Worm (Caenorhabditis elegans) whole organism, L4 larva: ENCODE results near the gene spo-11.

Experiments used
- F44E2.7 ChIP-seq: fragments of 200-800 bp; sonication (Bioruptor generic); IDR thresholded peaks from 2 replicates; pipeline ENCODE4 v2.1.2; 2022; ENCODE audit warnings: missing genetic modification characterization, missing compliant biosample characterization
- F49E8.2 ChIP-seq: sonication (generic microtip); optimal IDR thresholded peaks from 2 replicates; lab custom pipeline; 2016; ENCODE audit warnings: missing compliant biosample characterization, mild to moderate bottlenecking, missing genetic modification characterization, borderline replicate concordance
- T20F7.1 ChIP-seq: fragments of 200-800 bp; sonication (Bioruptor generic); optimal IDR thresholded peaks from 2 replicates; lab custom pipeline; 2018; ENCODE audit warnings: mild to moderate bottlenecking, missing genetic modification characterization, missing compliant biosample characterization
- Y48G9A.11 ChIP-seq: fragments of 200-800 bp; sonication (Bioruptor generic); IDR thresholded peaks from 2 replicates; pipeline ENCODE4 v1.3.6; 2022; ENCODE audit warnings: missing genetic modification reagents, missing genetic modification characterization, missing compliant biosample characterization
- ZK337.2 ChIP-seq: fragments of 200-800 bp; sonication (Bioruptor generic); IDR thresholded peaks from 2 replicates; pipeline ENCODE4 v1.3.6; 2022; ENCODE audit warnings: missing genetic modification reagents, missing genetic modification characterization, missing compliant biosample characterization
- ZK546.5 ChIP-seq, 2 experiments: sonication (generic microtip); optimal IDR thresholded peaks; 2 replicates each; lab custom pipeline; 2017; ENCODE audit warnings: missing biosample characterization in 2 of 2, missing genetic modification characterization in 2 of 2
- arid-1 ChIP-seq: fragments of 200-800 bp; sonication (Bioruptor generic); conservative IDR thresholded peaks from 2 replicates; pipeline ENCODE4 v1.3.6; 2022; ENCODE audit warnings: missing genetic modification reagents, missing genetic modification characterization, missing compliant biosample characterization
- ceh-20 ChIP-seq: fragments of 200-800 bp; sonication (Bioruptor generic); IDR thresholded peaks from 2 replicates; pipeline ENCODE4 v1.3.6; 2022; ENCODE audit warnings: missing genetic modification reagents, missing genetic modification characterization, missing compliant biosample characterization
- ctbp-1 ChIP-seq: fragments of 200-800 bp; sonication (Bioruptor generic); IDR thresholded peaks from 2 replicates; pipeline ENCODE4 v1.3.6; 2022; ENCODE audit warnings: missing genetic modification reagents, missing genetic modification characterization, missing compliant biosample characterization
- daf-12 ChIP-seq: fragments of 150-350 bp; optimal IDR thresholded peaks from 2 replicates; lab custom pipeline; 2014; ENCODE audit warnings: missing biosample characterization, missing genetic modification reagents, missing genetic modification characterization
- daf-16 ChIP-seq, 3 experiments: sonication (generic microtip); optimal IDR thresholded peaks; 2 replicates each; lab custom pipeline; 2016 to 2017; ENCODE audit warnings: missing genetic modification characterization in 3 of 3, missing genetic modification reagents in 3 of 3, mild to moderate bottlenecking in 2 of 3, missing compliant biosample characterization in 2 of 3, missing biosample characterization in 1 of 3, moderate library complexity in 1 of 3
- daf-8 ChIP-seq: fragments of 200-800 bp; sonication (Bioruptor generic); IDR thresholded peaks from 2 replicates; pipeline ENCODE4 v1.3.6; 2022; ENCODE audit warnings: missing genetic modification characterization, missing compliant biosample characterization
- dmd-6 ChIP-seq: fragments of 200-800 bp; sonication (Bioruptor generic); IDR thresholded peaks from 2 replicates; pipeline ENCODE4 v1.3.6; 2022; ENCODE audit warnings: missing genetic modification reagents, missing genetic modification characterization, missing compliant biosample characterization
- dpl-1 ChIP-seq: fragments of 150-350 bp; optimal IDR thresholded peaks from 2 replicates; lab custom pipeline; 2014; ENCODE audit warnings: missing biosample characterization, missing genetic modification reagents, missing genetic modification characterization
- egl-27 ChIP-seq: sonication (generic microtip); optimal IDR thresholded peaks from 3 replicates; lab custom pipeline; 2017; ENCODE audit warnings: missing biosample characterization, missing genetic modification reagents, missing genetic modification characterization
- fkh-10 ChIP-seq: fragments of 150-350 bp; optimal IDR thresholded peaks from 2 replicates; lab custom pipeline; 2014; ENCODE audit warnings: missing biosample characterization, missing genetic modification reagents, missing genetic modification characterization
- gei-8 ChIP-seq: fragments of 200-800 bp; sonication (Bioruptor generic); optimal IDR thresholded peaks from 2 replicates; lab custom pipeline; 2018; ENCODE audit warnings: mild to moderate bottlenecking, missing genetic modification characterization, missing compliant biosample characterization
- hlh-30 ChIP-seq: sonication (generic microtip); optimal IDR thresholded peaks from 2 replicates; lab custom pipeline; 2017; ENCODE audit warnings: antibody characterized with exemption, mild to moderate bottlenecking, missing genetic modification characterization, missing compliant biosample characterization; ENCODE audit not compliant: insufficient read depth
- hmg-1.1 ChIP-seq: fragments of 200-800 bp; sonication (Bioruptor generic); IDR thresholded peaks from 2 replicates; pipeline ENCODE4 v1.3.6; 2022; ENCODE audit warnings: missing genetic modification reagents, missing genetic modification characterization, missing compliant biosample characterization
- lim-7 ChIP-seq: fragments of 200-800 bp; sonication (Bioruptor generic); IDR thresholded peaks from 2 replicates; pipeline ENCODE4 v1.3.6; 2022; ENCODE audit warnings: missing genetic modification characterization, missing compliant biosample characterization
- lin-13 ChIP-seq: fragments of 150-350 bp; optimal IDR thresholded peaks from 2 replicates; lab custom pipeline; 2014; ENCODE audit warnings: missing biosample characterization, missing genetic modification reagents, missing genetic modification characterization
- lin-38 ChIP-seq: fragments of 200-800 bp; sonication (Bioruptor generic); IDR thresholded peaks from 2 replicates; pipeline ENCODE4 v1.3.6; 2022; ENCODE audit warnings: missing genetic modification reagents, missing genetic modification characterization, missing compliant biosample characterization
- lsy-2 ChIP-seq, 2 experiments: fragments of 150-350 bp in 1 of 2; sonication (generic microtip) in 1 of 2; optimal IDR thresholded peaks; 2 replicates each; lab custom pipeline; 2014 to 2017; ENCODE audit warnings: missing biosample characterization in 2 of 2, missing genetic modification characterization in 2 of 2
- madf-5 ChIP-seq, 2 experiments: fragments of 200-800 bp; sonication (Bioruptor generic); IDR thresholded peaks; 2 replicates each; pipeline ENCODE4 v1.3.6; 2022; ENCODE audit warnings: missing compliant biosample characterization in 2 of 2, missing genetic modification characterization in 2 of 2
- mdl-1 ChIP-seq, 2 experiments: fragments of 150-350 bp in 1 of 2; sonication (generic microtip) in 1 of 2; optimal IDR thresholded peaks; 2 replicates each; lab custom pipeline; 2014 to 2017; ENCODE audit warnings: missing biosample characterization in 2 of 2, missing genetic modification characterization in 2 of 2
- mxl-3 ChIP-seq: fragments of 200-800 bp; sonication (Bioruptor generic); optimal IDR thresholded peaks from 2 replicates; lab custom pipeline; 2018; ENCODE audit warnings: mild to moderate bottlenecking, missing genetic modification characterization, missing compliant biosample characterization
- nhr-102 ChIP-seq: sonication (generic microtip); optimal IDR thresholded peaks from 2 replicates; lab custom pipeline; 2016; ENCODE audit warnings: mild to moderate bottlenecking, missing genetic modification characterization, moderate library complexity, missing compliant biosample characterization
- nhr-28 ChIP-seq: fragments of 150-350 bp; optimal IDR thresholded peaks from 2 replicates; lab custom pipeline; 2014; ENCODE audit warnings: missing biosample characterization, missing genetic modification characterization
- nhr-42 ChIP-seq: fragments of 200-800 bp; sonication (Bioruptor generic); IDR thresholded peaks from 2 replicates; pipeline ENCODE4 v1.3.6; 2022; ENCODE audit warnings: missing genetic modification characterization, missing compliant biosample characterization
- nhr-6 ChIP-seq: fragments of 150-350 bp; optimal IDR thresholded peaks from 2 replicates; lab custom pipeline; 2014; ENCODE audit warnings: missing biosample characterization, missing genetic modification characterization
- nhr-77 ChIP-seq: fragments of 150-350 bp; optimal IDR thresholded peaks from 2 replicates; lab custom pipeline; 2014; ENCODE audit warnings: missing biosample characterization, missing genetic modification characterization
- php-3 ChIP-seq: fragments of 200-800 bp; sonication (Bioruptor generic); IDR thresholded peaks from 2 replicates; pipeline ENCODE4 v1.3.6; 2022; ENCODE audit warnings: missing genetic modification reagents, missing genetic modification characterization, missing compliant biosample characterization
- saeg-2 ChIP-seq: fragments of 200-800 bp; sonication (Bioruptor generic); IDR thresholded peaks from 2 replicates; pipeline ENCODE4 v1.3.6; 2022; ENCODE audit warnings: missing genetic modification reagents, missing genetic modification characterization, missing compliant biosample characterization
- skn-1 ChIP-seq: fragments of 150-350 bp; optimal IDR thresholded peaks from 2 replicates; lab custom pipeline; 2014; ENCODE audit warnings: missing biosample characterization, missing genetic modification characterization
- snpc-1.2 ChIP-seq: fragments of 200-800 bp; sonication (Bioruptor generic); IDR thresholded peaks from 2 replicates; pipeline ENCODE4 v1.3.6; 2022; ENCODE audit warnings: missing genetic modification reagents, missing genetic modification characterization, missing compliant biosample characterization
- tra-1 ChIP-seq: fragments of 200-800 bp; sonication (Bioruptor generic); IDR thresholded peaks from 2 replicates; pipeline ENCODE4 v1.3.6; 2022; ENCODE audit warnings: missing genetic modification reagents, missing genetic modification characterization, missing compliant biosample characterization
- unc-130 ChIP-seq: sonication (generic microtip); optimal IDR thresholded peaks from 2 replicates; lab custom pipeline; 2016; ENCODE audit warnings: missing genetic modification reagents, missing genetic modification characterization, missing compliant biosample characterization
- unc-39 ChIP-seq: sonication (generic microtip); optimal IDR thresholded peaks from 2 replicates; lab custom pipeline; 2017; ENCODE audit warnings: missing biosample characterization, missing genetic modification characterization
- vab-7 ChIP-seq: fragments of 200-800 bp; sonication (Bioruptor generic); IDR thresholded peaks from 2 replicates; pipeline ENCODE4 v1.3.6; 2022; ENCODE audit warnings: missing genetic modification reagents, missing genetic modification characterization, missing compliant biosample characterization
- zip-11 ChIP-seq: fragments of 200-800 bp; sonication (Bioruptor generic); IDR thresholded peaks from 2 replicates; pipeline ENCODE4 v1.3.6; 2022; ENCODE audit warnings: missing genetic modification characterization, missing compliant biosample characterization

The spo-11 gene

DNA sequence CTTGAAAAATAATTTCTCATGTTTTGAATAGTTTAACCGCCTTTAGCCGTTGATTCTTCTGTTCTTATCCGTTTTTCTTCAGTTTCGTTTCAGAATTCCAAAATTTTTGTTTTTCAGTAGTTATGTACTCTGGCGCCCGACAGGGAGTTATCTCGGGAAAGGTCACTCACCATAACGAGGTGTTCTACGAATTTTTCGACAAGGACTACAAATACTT lies 18.5 kb upstream of the spo-11 start, which contains the start of gene F01G4.4:
Gene F01G4.4, plus strand, starts transcription at position 118 of the 217 bp plus-strand sequence.
- TF ChIP-seq F44E2.7: no peak
- TF ChIP-seq arid-1: no peak
- TF ChIP-seq T20F7.1: no peak
- no peak for TF ChIP-seq unc-39 (tag; lab: Kevin White, UChicago)
- TF ChIP-seq ZK337.2 (GFP tag; lab: Robert Waterston, UW): no peak
- TF ChIP-seq hmg-1.1 (GFP tag; lab: Robert Waterston, UW): no peak
- TF ChIP-seq nhr-28 (tag; lab: Kevin White, UChicago): no peak
- TF ChIP-seq ZK546.5 (tag; optimal IDR thresholded peaks at IDR 0.05; lab: Kevin White, UChicago): no peak
- TF ChIP-seq ceh-20 (GFP tag; lab: Robert Waterston, UW): no peak
- no peak for TF ChIP-seq daf-16 (GFP tag; optimal IDR thresholded peaks at IDR 0.05; lab: Kevin White, UChicago)
- no peak for TF ChIP-seq daf-16 (tag; optimal IDR thresholded peaks at IDR 0.05; lab: Kevin White, UChicago)
- TF ChIP-seq dmd-6 (GFP tag; lab: Robert Waterston, UW): no peak
- no peak for TF ChIP-seq lin-13 (GFP tag; lab: Kevin White, UChicago)
- TF ChIP-seq php-3 (GFP tag; lab: Robert Waterston, UW): no peak
- TF ChIP-seq skn-1: no peak
- TF ChIP-seq hlh-30 (tag; lab: Kevin White, UChicago): no peak
- no peak for TF ChIP-seq madf-5 (GFP tag; IDR thresholded peaks at IDR 0.05; lab: Robert Waterston, UW)
- TF ChIP-seq mxl-3 (GFP tag; lab: Kevin White, UChicago): no peak

DNA sequence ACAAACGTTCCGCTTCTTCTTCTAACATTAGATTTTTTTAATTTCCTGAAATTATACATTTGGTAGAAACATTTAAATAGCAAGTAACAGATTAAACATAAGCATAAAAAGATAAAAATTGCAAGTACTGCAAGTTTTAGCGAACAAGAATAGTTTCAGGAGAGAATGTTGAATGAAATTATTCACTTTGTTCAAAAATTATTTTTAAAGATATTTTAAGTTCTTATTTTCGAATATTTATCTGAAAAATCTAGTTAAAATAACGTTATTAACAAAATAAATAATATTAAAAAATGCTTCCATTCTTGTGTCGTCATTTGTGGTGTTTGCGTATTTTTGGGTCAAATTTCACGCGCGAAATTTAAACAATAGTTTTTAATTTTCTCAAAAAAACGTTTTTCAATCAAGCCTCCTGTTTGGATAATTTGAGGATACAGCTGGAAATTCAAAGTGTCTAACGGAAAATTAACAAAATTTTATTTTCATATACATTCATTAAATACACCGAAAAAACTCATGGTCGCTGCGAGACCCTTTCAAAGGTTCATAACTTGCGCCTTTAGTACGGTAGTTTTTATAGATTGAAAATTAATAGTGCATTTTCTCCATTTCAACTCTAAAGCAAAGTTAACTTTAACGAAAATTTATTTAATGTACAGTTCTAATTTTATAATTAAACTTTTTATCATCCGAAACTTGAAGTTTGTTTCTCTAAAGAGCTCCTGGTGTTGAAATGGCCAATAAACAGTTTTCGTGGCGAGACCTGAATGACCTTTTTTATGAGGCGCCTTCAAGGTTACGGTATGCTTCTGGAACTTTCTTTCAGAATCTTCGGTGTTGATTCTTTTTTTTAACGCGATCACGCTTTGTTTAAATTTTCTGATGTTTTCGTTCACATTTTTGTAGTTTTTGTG lies 17.9 kb upstream of the spo-11 start, which contains the start of gene skih-2:
Gene skih-2, minus strand, starts transcription at position 51 of the 914 bp plus-strand sequence.
- TF ChIP-seq snpc-1.2 (GFP tag; lab: Robert Waterston, UW) (peak; percentile 21; the same call in 1 of the 2 replicates), lsy-2 (tag; optimal IDR thresholded peaks at IDR 0.05; lab: Kevin White, UChicago) (peak in 1 of 2 experiments; percentile 78), egl-27 (tag; lab: Kevin White, UChicago) (peak; percentile 36), daf-16 (GFP tag; optimal IDR thresholded peaks at IDR 0.05; lab: Kevin White, UChicago) (no peak), daf-16 (tag; optimal IDR thresholded peaks at IDR 0.05; lab: Kevin White, UChicago) (peak; percentile 34), lin-38 (GFP tag; lab: Robert Waterston, UW) (peak; percentile 40), fkh-10 (peak; percentile 8), T20F7.1 (peak; percentile 40), nhr-77 (peak; percentile 7), Y48G9A.11 (GFP tag; lab: Robert Waterston, UW) (no peak), saeg-2 (GFP tag; lab: Robert Waterston, UW) (no peak), F49E8.2 (tag; lab: Kevin White, UChicago) (peak; percentile 64), dpl-1 (GFP tag; lab: Kevin White, UChicago) (peak; percentile 93), ZK546.5 (tag; optimal IDR thresholded peaks at IDR 0.05; lab: Kevin White, UChicago) (peak in 1 of 2 experiments; percentile 9), nhr-102 (tag; lab: Kevin White, UChicago) (no peak), nhr-6 (tag; lab: Kevin White, UChicago) (peak; percentile 15), hlh-30 (tag; lab: Kevin White, UChicago) (peak; percentile 29), gei-8 (GFP tag; lab: Kevin White, UChicago) (no peak), unc-130 (GFP tag; lab: Kevin White, UChicago) (peak; percentile 32), lim-7 (no peak), nhr-42 (GFP tag; lab: Robert Waterston, UW) (no peak), daf-12 (tag; lab: Kevin White, UChicago) (no peak), mdl-1 (tag; optimal IDR thresholded peaks at IDR 0.05; lab: Kevin White, UChicago) (no peak)

ce11 chrIV:11131268-11131667 lies 6.6 kb upstream of the spo-11 start, which contains the start of gene ard-1:
Gene ard-1, plus strand, starts transcription at chrIV:11131279.
- no peak for TF ChIP-seq daf-8 (GFP tag; lab: Robert Waterston, UW)
- TF ChIP-seq hlh-30 (tag; lab: Kevin White, UChicago): no peak
- TF ChIP-seq ctbp-1 (GFP tag; lab: Robert Waterston, UW): peak; percentile 10; the same call in 1 of the 2 replicates
- no peak for TF ChIP-seq tra-1 (GFP tag; lab: Robert Waterston, UW)
- no peak for TF ChIP-seq vab-7 (GFP tag; lab: Robert Waterston, UW)
- no peak for TF ChIP-seq zip-11 (GFP tag; lab: Robert Waterston, UW)
